Worm (Caenorhabditis elegans) whole organism, young adult: ENCODE data around the gene K11H3.3.

Experiments
- B0336.3 ChIP-seq: fragments of 200-800 bp; sonication (Bioruptor generic); IDR thresholded peaks from 2 replicates; pipeline ENCODE4 v1.3.6; 2022; ENCODE audit warnings: missing genetic modification characterization, missing compliant biosample characterization
- C06A6.2 ChIP-seq: fragments of 200-800 bp; sonication (Bioruptor generic); conservative IDR thresholded peaks from 2 replicates; pipeline ENCODE4 v1.3.6; 2022; ENCODE audit warnings: missing genetic modification characterization, missing compliant biosample characterization
- C17E4.6 ChIP-seq: fragments of 200-800 bp; sonication (Bioruptor generic); IDR thresholded peaks from 2 replicates; pipeline ENCODE4 v1.3.6; 2022; ENCODE audit warnings: missing genetic modification reagents, missing genetic modification characterization, missing compliant biosample characterization
- D2030.7 ChIP-seq: fragments of 200-800 bp; sonication (Bioruptor generic); IDR thresholded peaks from 2 replicates; pipeline ENCODE4 v1.3.6; 2022; ENCODE audit warnings: missing genetic modification reagents, missing genetic modification characterization, missing compliant biosample characterization
- F22D6.2 ChIP-seq: sonication (generic microtip); optimal IDR thresholded peaks from 2 replicates; lab custom pipeline; 2016; ENCODE audit warnings: mild to moderate bottlenecking, missing genetic modification characterization, missing compliant biosample characterization
- F23B12.7 ChIP-seq: sonication (generic microtip); optimal IDR thresholded peaks from 2 replicates; lab custom pipeline; 2017; ENCODE audit warnings: missing genetic modification characterization, mild to moderate bottlenecking, missing compliant biosample characterization, antibody characterized with exemption, moderate library complexity; ENCODE audit not compliant: insufficient read depth
- F37B4.10 ChIP-seq: fragments of 200-800 bp; sonication (Bioruptor generic); IDR thresholded peaks from 2 replicates; pipeline ENCODE4 v1.3.6; 2022; ENCODE audit warnings: missing genetic modification characterization, missing compliant biosample characterization
- F39B2.1 ChIP-seq: fragments of 200-800 bp; sonication (Bioruptor generic); IDR thresholded peaks from 2 replicates; pipeline ENCODE4 v1.3.6; 2022; ENCODE audit warnings: missing genetic modification reagents, missing genetic modification characterization, missing compliant biosample characterization
- F49E8.2 ChIP-seq: sonication (generic microtip); optimal IDR thresholded peaks from 3 replicates; lab custom pipeline; 2017; ENCODE audit warnings: missing genetic modification characterization, mild to moderate bottlenecking, missing compliant biosample characterization, antibody characterized with exemption, moderate library complexity; ENCODE audit not compliant: insufficient read depth
- F55B11.4 ChIP-seq: sonication (generic microtip); optimal IDR thresholded peaks from 2 replicates; lab custom pipeline; 2016; ENCODE audit warnings: missing compliant biosample characterization, missing genetic modification characterization, borderline replicate concordance; ENCODE audit not compliant: insufficient read depth
- F57C9.4 ChIP-seq: sonication (generic microtip); optimal IDR thresholded peaks from 2 replicates; lab custom pipeline; 2017; ENCODE audit warnings: mild to moderate bottlenecking, missing genetic modification characterization, missing compliant biosample characterization
- K12H6.12 ChIP-seq: fragments of 200-800 bp; sonication (Bioruptor generic); optimal IDR thresholded peaks from 2 replicates; lab custom pipeline; 2018; ENCODE audit warnings: mild to moderate bottlenecking, missing genetic modification characterization, missing compliant biosample characterization
- T07F8.4 ChIP-seq: sonication (generic microtip); optimal IDR thresholded peaks from 2 replicates; lab custom pipeline; 2016; ENCODE audit warnings: mild to moderate bottlenecking, missing genetic modification characterization, moderate library complexity, missing compliant biosample characterization
- Y79H2A.3 ChIP-seq: fragments of 200-800 bp; sonication (Bioruptor generic); conservative IDR thresholded peaks from 2 replicates; pipeline ENCODE4 v1.3.6; 2022; ENCODE audit warnings: missing genetic modification reagents, missing genetic modification characterization, missing compliant biosample characterization
- ZK185.1 ChIP-seq: sonication (generic microtip); optimal IDR thresholded peaks from 2 replicates; lab custom pipeline; 2016; ENCODE audit warnings: mild to moderate bottlenecking, missing genetic modification characterization, missing compliant biosample characterization; ENCODE audit not compliant: poor library complexity, severe bottlenecking
- aptf-2 ChIP-seq: fragments of 200-800 bp; sonication (Bioruptor generic); conservative IDR thresholded peaks from 2 replicates; pipeline ENCODE4 v1.3.6; 2022; ENCODE audit warnings: missing genetic modification reagents, missing genetic modification characterization, missing compliant biosample characterization
- athp-1 ChIP-seq: sonication (generic microtip); optimal IDR thresholded peaks from 2 replicates; lab custom pipeline; 2017; ENCODE audit warnings: mild to moderate bottlenecking, missing genetic modification characterization, missing compliant biosample characterization
- attf-6 ChIP-seq: fragments of 200-800 bp; sonication (Bioruptor generic); IDR thresholded peaks from 2 replicates; pipeline ENCODE4 v1.3.6; 2022; ENCODE audit warnings: missing genetic modification reagents, missing genetic modification characterization, missing compliant biosample characterization
- chd-7 ChIP-seq: sonication (generic microtip); optimal IDR thresholded peaks from 2 replicates; lab custom pipeline; 2016; ENCODE audit warnings: mild to moderate bottlenecking, missing genetic modification characterization, moderate library complexity, missing compliant biosample characterization
- die-1 ChIP-seq: sonication (generic microtip); optimal IDR thresholded peaks from 2 replicates; lab custom pipeline; 2016; ENCODE audit warnings: missing genotype, mild to moderate bottlenecking, missing genetic modification characterization, missing compliant biosample characterization
- dpl-1 ChIP-seq: fragments of 150-350 bp; optimal IDR thresholded peaks from 2 replicates; lab custom pipeline; 2014; ENCODE audit warnings: missing biosample characterization, missing genetic modification reagents, missing genetic modification characterization
- efl-1 ChIP-seq: fragments of 150-350 bp; optimal IDR thresholded peaks from 2 replicates; lab custom pipeline; 2014; ENCODE audit warnings: missing biosample characterization, missing genetic modification reagents, missing genetic modification characterization
- egl-44 ChIP-seq: fragments of 200-800 bp; sonication (Bioruptor generic); IDR thresholded peaks from 2 replicates; pipeline ENCODE4 v1.3.6; 2022; ENCODE audit warnings: missing genetic modification reagents, missing genetic modification characterization, missing compliant biosample characterization
- ets-4 ChIP-seq: fragments of 200-800 bp; sonication (Bioruptor generic); optimal IDR thresholded peaks from 2 replicates; lab custom pipeline; 2018; ENCODE audit warnings: mild to moderate bottlenecking, missing genetic modification characterization, missing compliant biosample characterization
- fkh-3 ChIP-seq: sonication (generic microtip); optimal IDR thresholded peaks from 2 replicates; lab custom pipeline; 2016; ENCODE audit warnings: mild to moderate bottlenecking, missing genetic modification characterization, missing compliant biosample characterization
- him-1 ChIP-seq: sonication (generic microtip); optimal IDR thresholded peaks from 2 replicates; lab custom pipeline; 2016; ENCODE audit warnings: missing genotype, missing genetic modification reagents, missing genetic modification characterization, missing compliant biosample characterization
- hmg-1.2 ChIP-seq: fragments of 200-800 bp; sonication (Bioruptor generic); IDR thresholded peaks from 2 replicates; pipeline ENCODE4 v1.3.6; 2022; ENCODE audit warnings: missing genetic modification reagents, missing genetic modification characterization, missing compliant biosample characterization
- hrde-1 ChIP-seq: sonication (generic microtip); optimal IDR thresholded peaks from 2 replicates; lab custom pipeline; 2016; ENCODE audit warnings: missing genetic modification characterization, mild to moderate bottlenecking, missing compliant biosample characterization, moderate library complexity, missing genotype, missing genetic modification reagents, borderline replicate concordance
- lag-1 ChIP-seq: fragments of 200-800 bp; sonication (Bioruptor generic); IDR thresholded peaks from 2 replicates; pipeline ENCODE4 v1.3.6; 2022; ENCODE audit warnings: missing genetic modification reagents, missing genetic modification characterization, missing compliant biosample characterization
- let-607 ChIP-seq, 2 experiments: fragments of 200-800 bp in 1 of 2; sonication (Bioruptor generic) in 1 of 2; sonication (generic microtip) in 1 of 2; optimal IDR thresholded peaks; 2 replicates each; lab custom pipeline; 2016 to 2018; ENCODE audit warnings: mild to moderate bottlenecking in 2 of 2, missing compliant biosample characterization in 2 of 2, missing genetic modification characterization in 2 of 2, moderate library complexity in 2 of 2, missing genotype in 1 of 2
- lin-26 ChIP-seq: fragments of 200-800 bp; sonication (Bioruptor generic); IDR thresholded peaks from 2 replicates; pipeline ENCODE4 v1.3.6; 2022; ENCODE audit warnings: missing genetic modification reagents, missing genetic modification characterization, missing compliant biosample characterization
- lin-35 ChIP-seq, 3 experiments: fragments of 150-350 bp in 2 of 3; sonication (generic microtip) in 1 of 3; optimal IDR thresholded peaks; 2 replicates each; lab custom pipeline; 2014 to 2018; ENCODE audit warnings: missing biosample characterization in 3 of 3, missing genetic modification characterization in 3 of 3, missing genetic modification reagents in 3 of 3
- lin-40 ChIP-seq: sonication (generic microtip); optimal IDR thresholded peaks from 2 replicates; lab custom pipeline; 2016; ENCODE audit warnings: missing genetic modification characterization, mild to moderate bottlenecking, missing compliant biosample characterization, missing genotype, missing genetic modification reagents
- lin-54 ChIP-seq: fragments of 200-800 bp; sonication (Bioruptor generic); optimal IDR thresholded peaks from 2 replicates; lab custom pipeline; 2018; ENCODE audit warnings: mild to moderate bottlenecking, missing genetic modification characterization, missing compliant biosample characterization
- lsl-1 ChIP-seq: fragments of 200-800 bp; sonication (Bioruptor generic); optimal IDR thresholded peaks from 2 replicates; lab custom pipeline; 2018; ENCODE audit warnings: mild to moderate bottlenecking, missing genetic modification characterization, moderate library complexity, missing compliant biosample characterization
- madf-10 ChIP-seq: sonication (generic microtip); optimal IDR thresholded peaks from 2 replicates; lab custom pipeline; 2016; ENCODE audit warnings: mild to moderate bottlenecking, missing genetic modification characterization, missing compliant biosample characterization
- mel-28 ChIP-seq: sonication (generic microtip); optimal IDR thresholded peaks from 2 replicates; lab custom pipeline; 2016; ENCODE audit warnings: borderline replicate concordance, mild to moderate bottlenecking, missing genetic modification characterization, missing compliant biosample characterization
- mes-4 ChIP-seq: sonication (generic microtip); optimal IDR thresholded peaks from 2 replicates; lab custom pipeline; 2016; ENCODE audit warnings: missing genotype, missing genetic modification characterization, missing compliant biosample characterization
- snpc-1.3 ChIP-seq: sonication (generic microtip); optimal IDR thresholded peaks from 2 replicates; lab custom pipeline; 2017; ENCODE audit warnings: missing genetic modification characterization, mild to moderate bottlenecking, missing compliant biosample characterization, antibody characterized with exemption, moderate library complexity, missing genotype, missing genetic modification reagents; ENCODE audit not compliant: insufficient read depth
- snpc-3.4 ChIP-seq: sonication (generic microtip); optimal IDR thresholded peaks from 2 replicates; lab custom pipeline; 2017; ENCODE audit warnings: missing genetic modification characterization, mild to moderate bottlenecking, missing compliant biosample characterization, antibody characterized with exemption, moderate library complexity, missing genotype, missing genetic modification reagents
- somi-1 ChIP-seq: fragments of 200-800 bp; sonication (Bioruptor generic); optimal IDR thresholded peaks from 2 replicates; lab custom pipeline; 2018; ENCODE audit warnings: mild to moderate bottlenecking, missing genetic modification characterization, missing compliant biosample characterization
- sptf-2 ChIP-seq: fragments of 200-800 bp; sonication (Bioruptor generic); optimal IDR thresholded peaks from 2 replicates; lab custom pipeline; 2018; ENCODE audit warnings: mild to moderate bottlenecking, missing genetic modification characterization, missing compliant biosample characterization
- unc-62 ChIP-seq: fragments of 150-350 bp; optimal IDR thresholded peaks from 2 replicates; lab custom pipeline; 2014; ENCODE audit warnings: missing biosample characterization, missing genetic modification reagents, missing genetic modification characterization
- zim-3 ChIP-seq: sonication (generic microtip); optimal IDR thresholded peaks from 2 replicates; lab custom pipeline; 2017; ENCODE audit warnings: mild to moderate bottlenecking, missing genetic modification characterization, moderate library complexity, missing compliant biosample characterization
- ztf-18 ChIP-seq: sonication (generic microtip); optimal IDR thresholded peaks from 2 replicates; lab custom pipeline; 2016; ENCODE audit warnings: missing genotype, mild to moderate bottlenecking, missing genetic modification characterization, missing compliant biosample characterization
- ztf-3 ChIP-seq: fragments of 200-800 bp; sonication (Bioruptor generic); optimal IDR thresholded peaks from 2 replicates; lab custom pipeline; 2018; ENCODE audit warnings: mild to moderate bottlenecking, missing genetic modification characterization, missing compliant biosample characterization

The K11H3.3 gene

DNA sequence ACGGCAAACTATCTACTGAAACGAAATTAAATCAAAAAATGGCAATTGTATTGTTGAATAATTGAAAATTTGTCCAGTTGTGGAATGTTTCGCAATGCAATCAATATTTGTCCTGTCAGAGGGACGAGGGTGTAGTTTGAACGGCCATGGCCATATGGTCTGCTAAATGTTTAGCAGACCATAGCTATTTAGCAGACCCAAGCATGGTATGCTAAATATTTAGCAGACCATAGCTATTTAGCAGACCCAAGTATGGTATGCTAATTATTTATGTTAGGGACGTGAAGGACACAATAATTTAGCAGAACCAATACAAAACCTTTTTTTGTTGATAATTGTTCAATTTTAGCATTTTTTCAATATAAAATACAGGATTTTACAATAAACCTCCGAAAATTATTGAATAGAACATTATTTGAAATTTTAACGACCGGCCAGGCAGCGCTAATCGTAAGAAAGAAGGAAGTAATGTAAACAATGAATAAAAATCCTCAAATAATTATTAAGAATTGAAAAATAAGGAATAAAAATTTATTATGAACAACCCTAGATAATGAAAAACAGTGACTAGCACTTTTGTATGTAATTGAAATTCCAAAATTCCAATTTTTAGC lies 46.5 kb upstream of the K11H3.3 start, which contains the start of gene riok-3 (continued):
- TF ChIP-seq F22D6.2 (no peak), mel-28 (tag; lab: Kevin White, UChicago) (no peak), attf-6 (GFP tag; lab: Robert Waterston, UW) (no peak), somi-1 (GFP tag; lab: Kevin White, UChicago) (peak; percentile 44), D2030.7 (GFP tag; lab: Robert Waterston, UW) (no peak), zim-3 (tag; lab: Kevin White, UChicago) (peak; percentile 67), snpc-1.3 (tag; lab: Kevin White, UChicago) (no peak), T07F8.4 (tag; lab: Kevin White, UChicago) (no peak), aptf-2 (no peak), F23B12.7 (tag; lab: Kevin White, UChicago) (peak; percentile 21), chd-7 (tag; lab: Kevin White, UChicago) (no peak), lin-40 (tag; lab: Kevin White, UChicago) (peak; percentile 11), ZK185.1 (tag; lab: Kevin White, UChicago) (peak; percentile 40), lin-54 (GFP tag; lab: Kevin White, UChicago) (no peak), madf-10 (tag; lab: Kevin White, UChicago) (no peak), fkh-3 (tag; lab: Kevin White, UChicago) (no peak), Y79H2A.3 (0 out of 2 replicates have a peak, but pooled peaks have one; percentile 68), F55B11.4 (no peak), lin-26 (GFP tag; lab: Robert Waterston, UW) (0 out of 2 replicates have a peak, but pooled peaks have one; percentile 25), C17E4.6 (no peak), efl-1 (GFP tag; lab: Kevin White, UChicago) (no peak), ztf-3 (peak; percentile 19), unc-62 (no peak), F57C9.4 (peak; percentile 41), lin-35 (GFP tag; optimal IDR thresholded peaks at IDR 0.05; lab: Kevin White, UChicago) (no peak), ets-4 (GFP tag; lab: Kevin White, UChicago) (no peak), sptf-2 (no peak), F49E8.2 (no peak), him-1 (no peak), B0336.3 (no peak), dpl-1 (GFP tag; lab: Kevin White, UChicago) (no peak), hmg-1.2 (GFP tag; lab: Robert Waterston, UW) (no peak), lag-1 (GFP tag; lab: Robert Waterston, UW) (no peak), egl-44 (GFP tag; lab: Robert Waterston, UW) (no peak), let-607 (tag; optimal IDR thresholded peaks at IDR 0.05; lab: Kevin White, UChicago) (peak in 1 of 2 experiments; percentile 2), athp-1 (no peak), snpc-3.4 (tag; lab: Kevin White, UChicago) (no peak), K12H6.12 (tag; lab: Kevin White, UChicago) (no peak), die-1 (tag; lab: Kevin White, UChicago) (no peak), C06A6.2 (GFP tag; lab: Robert Waterston, UW) (0 out of 2 replicates have a peak, but pooled peaks have one; percentile 18), F39B2.1 (GFP tag; lab: Robert Waterston, UW) (no peak), ztf-18 (tag; lab: Kevin White, UChicago) (no peak), hrde-1 (tag; lab: Kevin White, UChicago) (no peak), mes-4 (tag; lab: Kevin White, UChicago) (no peak), lsl-1 (GFP tag; lab: Kevin White, UChicago) (no peak), F37B4.10 (GFP tag; lab: Robert Waterston, UW) (no peak)
